Worm (Caenorhabditis elegans) whole organism, L3 larva: ENCODE data around the gene Y24D9A.6.

Source experiments
- daf-12 ChIP-seq: fragments of 150-350 bp; optimal IDR thresholded peaks from 2 replicates; lab custom pipeline; 2014; ENCODE audit warnings: missing biosample characterization, missing genetic modification reagents, missing genetic modification characterization
- elt-3 ChIP-seq, 3 experiments: fragments of 150-350 bp in 1 of 3; sonication (generic microtip) in 2 of 3; optimal IDR thresholded peaks; 2 replicates in 2 of 3; 4 replicates in 1 of 3; lab custom pipeline; 2014 to 2017; ENCODE audit warnings: missing biosample characterization in 3 of 3, missing genetic modification characterization in 3 of 3
- nhr-12 ChIP-seq: fragments of 150-350 bp; optimal IDR thresholded peaks from 2 replicates; lab custom pipeline; 2014; ENCODE audit warnings: missing biosample characterization, missing genetic modification characterization
- nhr-77 ChIP-seq: fragments of 150-350 bp; optimal IDR thresholded peaks from 2 replicates; lab custom pipeline; 2014; ENCODE audit warnings: missing biosample characterization, missing genetic modification characterization
- snpc-4 ChIP-seq: fragments of 150-350 bp; optimal IDR thresholded peaks from 2 replicates; lab custom pipeline; 2014; ENCODE audit warnings: missing biosample characterization, missing genetic modification characterization
- ztf-11 ChIP-seq: fragments of 150-350 bp; optimal IDR thresholded peaks from 2 replicates; lab custom pipeline; 2014; ENCODE audit warnings: missing biosample characterization, missing genetic modification characterization

ce11 chrIV:4397111-4397510 lies 3.1 kb downstream of the Y24D9A.6 start:
- no peak for TF ChIP-seq snpc-4 (tag; lab: Kevin White, UChicago)
- TF ChIP-seq ztf-11: no peak
- no peak for TF ChIP-seq nhr-77 (tag; lab: Kevin White, UChicago)
- TF ChIP-seq nhr-12 (tag; lab: Kevin White, UChicago): no peak
- no peak for TF ChIP-seq daf-12 (tag; lab: Kevin White, UChicago)
- TF ChIP-seq elt-3 (tag; optimal IDR thresholded peaks at IDR 0.05; lab: Kevin White, UChicago): no peak
